Worm (Caenorhabditis elegans) whole organism, L4 larva: ENCODE data around the gene spsb-1.

Experiments used
- F10B5.3 ChIP-seq: sonication (generic microtip); optimal IDR thresholded peaks from 2 replicates; lab custom pipeline; 2016; ENCODE audit warnings: mild to moderate bottlenecking, missing genetic modification characterization, missing compliant biosample characterization
- F37D6.2 ChIP-seq: sonication (generic microtip); optimal IDR thresholded peaks from 2 replicates; lab custom pipeline; 2016; ENCODE audit warnings: mild to moderate bottlenecking, missing genetic modification characterization, missing compliant biosample characterization
- R02D3.7 ChIP-seq: fragments of 150-350 bp; sonication (generic microtip); optimal IDR thresholded peaks from 3 replicates; lab custom pipeline; 2014; ENCODE audit warnings: missing biosample characterization, missing genetic modification characterization
- T20F7.1 ChIP-seq: fragments of 200-800 bp; sonication (Bioruptor generic); optimal IDR thresholded peaks from 2 replicates; lab custom pipeline; 2018; ENCODE audit warnings: mild to moderate bottlenecking, missing genetic modification characterization, missing compliant biosample characterization
- T26A8.4 ChIP-seq: fragments of 200-800 bp; sonication (Bioruptor generic); IDR thresholded peaks from 2 replicates; pipeline ENCODE4 v1.3.6; 2022; ENCODE audit warnings: missing genetic modification characterization, missing compliant biosample characterization
- Y105C5A.15 ChIP-seq: fragments of 200-800 bp; sonication (Bioruptor generic); IDR thresholded peaks from 2 replicates; pipeline ENCODE4 v1.3.6; 2022; ENCODE audit warnings: missing genetic modification characterization, missing compliant biosample characterization
- Y48G9A.11 ChIP-seq: fragments of 200-800 bp; sonication (Bioruptor generic); IDR thresholded peaks from 2 replicates; pipeline ENCODE4 v1.3.6; 2022; ENCODE audit warnings: missing genetic modification reagents, missing genetic modification characterization, missing compliant biosample characterization
- ZK337.2 ChIP-seq: fragments of 200-800 bp; sonication (Bioruptor generic); IDR thresholded peaks from 2 replicates; pipeline ENCODE4 v1.3.6; 2022; ENCODE audit warnings: missing genetic modification reagents, missing genetic modification characterization, missing compliant biosample characterization
- ZK546.5 ChIP-seq, 2 experiments: sonication (generic microtip); optimal IDR thresholded peaks; 2 replicates each; lab custom pipeline; 2017; ENCODE audit warnings: missing biosample characterization in 2 of 2, missing genetic modification characterization in 2 of 2
- aha-1 ChIP-seq: fragments of 150-350 bp; peaks from one replicate; lab custom pipeline; 2014; ENCODE audit warnings: missing biosample characterization, missing genetic modification characterization
- ama-1 ChIP-seq: fragments of 150-350 bp; optimal IDR thresholded peaks from 2 replicates; lab custom pipeline; 2014; ENCODE audit warnings: inconsistent platforms, mixed read lengths
- arid-1 ChIP-seq: fragments of 200-800 bp; sonication (Bioruptor generic); conservative IDR thresholded peaks from 2 replicates; pipeline ENCODE4 v1.3.6; 2022; ENCODE audit warnings: missing genetic modification reagents, missing genetic modification characterization, missing compliant biosample characterization
- ceh-32 ChIP-seq: sonication (generic microtip); optimal IDR thresholded peaks from 2 replicates; lab custom pipeline; 2016; ENCODE audit warnings: mild to moderate bottlenecking, missing genetic modification characterization, missing compliant biosample characterization; ENCODE audit not compliant: poor library complexity
- ces-1 ChIP-seq: fragments of 150-350 bp; sonication (generic microtip); optimal IDR thresholded peaks from 4 replicates; lab custom pipeline; 2014; ENCODE audit warnings: missing biosample characterization, missing genetic modification reagents, missing genetic modification characterization
- daf-12 ChIP-seq: fragments of 150-350 bp; optimal IDR thresholded peaks from 2 replicates; lab custom pipeline; 2014; ENCODE audit warnings: missing biosample characterization, missing genetic modification reagents, missing genetic modification characterization
- daf-16 ChIP-seq, 3 experiments: sonication (generic microtip); optimal IDR thresholded peaks; 2 replicates each; lab custom pipeline; 2016 to 2017; ENCODE audit warnings: missing genetic modification characterization in 3 of 3, missing genetic modification reagents in 3 of 3, mild to moderate bottlenecking in 2 of 3, missing compliant biosample characterization in 2 of 3, missing biosample characterization in 1 of 3, moderate library complexity in 1 of 3
- dmd-8 ChIP-seq: fragments of 200-800 bp; sonication (Bioruptor generic); IDR thresholded peaks from 2 replicates; pipeline ENCODE4 v1.3.6; 2022; ENCODE audit warnings: missing genetic modification characterization, missing compliant biosample characterization
- duxl-1 ChIP-seq: sonication (generic microtip); optimal IDR thresholded peaks from 2 replicates; lab custom pipeline; 2016; ENCODE audit warnings: mild to moderate bottlenecking, missing genetic modification characterization, moderate library complexity, missing compliant biosample characterization; ENCODE audit not compliant: poor library complexity
- egl-27 ChIP-seq: sonication (generic microtip); optimal IDR thresholded peaks from 3 replicates; lab custom pipeline; 2017; ENCODE audit warnings: missing biosample characterization, missing genetic modification reagents, missing genetic modification characterization
- egl-43 ChIP-seq: fragments of 200-800 bp; sonication (Bioruptor generic); IDR thresholded peaks from 2 replicates; pipeline ENCODE4 v1.3.6; 2022; ENCODE audit warnings: missing genetic modification reagents, missing genetic modification characterization, missing compliant biosample characterization
- hlh-11 ChIP-seq: fragments of 200-800 bp; sonication (Bioruptor generic); optimal IDR thresholded peaks from 2 replicates; lab custom pipeline; 2018; ENCODE audit warnings: mild to moderate bottlenecking, missing genetic modification characterization, missing compliant biosample characterization
- hmg-1.1 ChIP-seq: fragments of 200-800 bp; sonication (Bioruptor generic); IDR thresholded peaks from 2 replicates; pipeline ENCODE4 v1.3.6; 2022; ENCODE audit warnings: missing genetic modification reagents, missing genetic modification characterization, missing compliant biosample characterization
- lin-29 ChIP-seq: fragments of 200-800 bp; sonication (Bioruptor generic); IDR thresholded peaks from 2 replicates; pipeline ENCODE4 v1.3.6; 2022; ENCODE audit warnings: missing genetic modification reagents, missing genetic modification characterization, missing compliant biosample characterization
- lin-38 ChIP-seq: fragments of 200-800 bp; sonication (Bioruptor generic); IDR thresholded peaks from 2 replicates; pipeline ENCODE4 v1.3.6; 2022; ENCODE audit warnings: missing genetic modification reagents, missing genetic modification characterization, missing compliant biosample characterization
- lir-3 ChIP-seq: sonication (generic microtip); optimal IDR thresholded peaks from 2 replicates; lab custom pipeline; 2016; ENCODE audit warnings: mild to moderate bottlenecking, missing genetic modification characterization, missing compliant biosample characterization
- madf-5 ChIP-seq, 2 experiments: fragments of 200-800 bp; sonication (Bioruptor generic); IDR thresholded peaks; 2 replicates each; pipeline ENCODE4 v1.3.6; 2022; ENCODE audit warnings: missing compliant biosample characterization in 2 of 2, missing genetic modification characterization in 2 of 2
- mdt-29 ChIP-seq: fragments of 200-800 bp; sonication (Bioruptor generic); IDR thresholded peaks from 2 replicates; pipeline ENCODE4 v1.3.6; 2022; ENCODE audit warnings: missing genetic modification reagents, missing genetic modification characterization, missing compliant biosample characterization
- mxl-3 ChIP-seq: fragments of 200-800 bp; sonication (Bioruptor generic); optimal IDR thresholded peaks from 2 replicates; lab custom pipeline; 2018; ENCODE audit warnings: mild to moderate bottlenecking, missing genetic modification characterization, missing compliant biosample characterization
- nhr-237 ChIP-seq: sonication (generic microtip); optimal IDR thresholded peaks from 2 replicates; lab custom pipeline; 2017; ENCODE audit warnings: missing biosample characterization, missing genetic modification characterization
- nhr-25 ChIP-seq: sonication (generic microtip); optimal IDR thresholded peaks from 2 replicates; lab custom pipeline; 2017; ENCODE audit warnings: missing genetic modification characterization, mild to moderate bottlenecking, missing compliant biosample characterization, antibody characterized with exemption, moderate library complexity, borderline replicate concordance; ENCODE audit not compliant: insufficient read depth
- nhr-42 ChIP-seq: fragments of 200-800 bp; sonication (Bioruptor generic); IDR thresholded peaks from 2 replicates; pipeline ENCODE4 v1.3.6; 2022; ENCODE audit warnings: missing genetic modification characterization, missing compliant biosample characterization
- nhr-6 ChIP-seq: fragments of 150-350 bp; optimal IDR thresholded peaks from 2 replicates; lab custom pipeline; 2014; ENCODE audit warnings: missing biosample characterization, missing genetic modification characterization
- nhr-77 ChIP-seq: fragments of 150-350 bp; optimal IDR thresholded peaks from 2 replicates; lab custom pipeline; 2014; ENCODE audit warnings: missing biosample characterization, missing genetic modification characterization
- php-3 ChIP-seq: fragments of 200-800 bp; sonication (Bioruptor generic); IDR thresholded peaks from 2 replicates; pipeline ENCODE4 v1.3.6; 2022; ENCODE audit warnings: missing genetic modification reagents, missing genetic modification characterization, missing compliant biosample characterization
- saeg-2 ChIP-seq: fragments of 200-800 bp; sonication (Bioruptor generic); IDR thresholded peaks from 2 replicates; pipeline ENCODE4 v1.3.6; 2022; ENCODE audit warnings: missing genetic modification reagents, missing genetic modification characterization, missing compliant biosample characterization
- sdz-12 ChIP-seq: fragments of 200-800 bp; sonication (Bioruptor generic); optimal IDR thresholded peaks from 2 replicates; lab custom pipeline; 2018; ENCODE audit warnings: mild to moderate bottlenecking, missing genetic modification characterization, missing compliant biosample characterization
- set-16 ChIP-seq: fragments of 200-800 bp; sonication (Bioruptor generic); IDR thresholded peaks from 2 replicates; pipeline ENCODE4 v1.3.6; 2022; ENCODE audit warnings: missing genetic modification reagents, missing genetic modification characterization, missing compliant biosample characterization
- skn-1 ChIP-seq: fragments of 150-350 bp; optimal IDR thresholded peaks from 2 replicates; lab custom pipeline; 2014; ENCODE audit warnings: missing biosample characterization, missing genetic modification characterization
- snpc-1.2 ChIP-seq: fragments of 200-800 bp; sonication (Bioruptor generic); IDR thresholded peaks from 2 replicates; pipeline ENCODE4 v1.3.6; 2022; ENCODE audit warnings: missing genetic modification reagents, missing genetic modification characterization, missing compliant biosample characterization
- snpc-4 ChIP-seq: fragments of 150-350 bp; optimal IDR thresholded peaks from 2 replicates; lab custom pipeline; 2014; ENCODE audit warnings: missing biosample characterization, missing genetic modification characterization
- unc-39 ChIP-seq: sonication (generic microtip); optimal IDR thresholded peaks from 2 replicates; lab custom pipeline; 2017; ENCODE audit warnings: missing biosample characterization, missing genetic modification characterization
- unc-62 ChIP-seq, 3 experiments: fragments of 150-350 bp in 1 of 3; sonication (generic microtip); optimal IDR thresholded peaks in 2 of 3; peaks in 1 of 3; 1 replicate in 1 of 3; 2 replicates in 2 of 3; lab custom pipeline; 2014 to 2017; ENCODE audit warnings: missing biosample characterization in 3 of 3, missing genetic modification characterization in 3 of 3, missing genetic modification reagents in 3 of 3, missing genotype in 1 of 3
- zfp-3 ChIP-seq: fragments of 200-800 bp; sonication (Bioruptor generic); conservative IDR thresholded peaks from 2 replicates; pipeline ENCODE4 v1.3.6; 2022; ENCODE audit warnings: missing genetic modification reagents, missing genetic modification characterization, missing compliant biosample characterization
- zip-11 ChIP-seq: fragments of 200-800 bp; sonication (Bioruptor generic); IDR thresholded peaks from 2 replicates; pipeline ENCODE4 v1.3.6; 2022; ENCODE audit warnings: missing genetic modification characterization, missing compliant biosample characterization
- ztf-11 ChIP-seq: fragments of 150-350 bp; optimal IDR thresholded peaks from 2 replicates; lab custom pipeline; 2014; ENCODE audit warnings: missing biosample characterization, missing genetic modification characterization
- ztf-7 ChIP-seq: fragments of 150-350 bp; optimal IDR thresholded peaks from 2 replicates; lab custom pipeline; 2014; ENCODE audit warnings: missing biosample characterization, missing genetic modification characterization

spsb-1 gene

ce11 chrII:15217949-15218348 is 21.4 kb downstream of the spsb-1 start (continued):
- TF ChIP-seq Y48G9A.11: no peak
- TF ChIP-seq skn-1 (tag; lab: Kevin White, UChicago): no peak
- no peak for TF ChIP-seq daf-12 (tag; lab: Kevin White, UChicago)
- 0 out of 2 replicates have a peak, but pooled peaks have one; percentile 36 for TF ChIP-seq arid-1 (GFP tag; lab: Robert Waterston, UW)
- no peak for TF ChIP-seq ces-1 (GFP tag; lab: Kevin White, UChicago)
- 0 out of 2 replicates have a peak, but pooled peaks have one; percentile 27 for TF ChIP-seq ZK337.2 (GFP tag; lab: Robert Waterston, UW)
- TF ChIP-seq set-16: peak; percentile 97
- TF ChIP-seq zfp-3 (GFP tag; lab: Robert Waterston, UW): no peak
- TF ChIP-seq lin-38 (GFP tag; lab: Robert Waterston, UW): no peak
- no peak for TF ChIP-seq php-3
- TF ChIP-seq unc-39: no peak
- TF ChIP-seq, all 104 proteins: peak for 9

- TF ChIP-seq set-16: peak; percentile 70; the same call in 1 of the 2 replicates
- TF ChIP-seq nhr-42 (GFP tag; lab: Robert Waterston, UW): peak; percentile 26; the same call in 1 of the 2 replicates
- no peak for TF ChIP-seq nhr-25 (tag; lab: Kevin White, UChicago)
- peak; percentile 5 for TF ChIP-seq aha-1 (tag; lab: Kevin White, UChicago)
These were observed 22.1 kb downstream of the spsb-1 start for ce11 chrII:15218609-15219008.

- TF ChIP-seq nhr-77 (tag; lab: Kevin White, UChicago) (no peak), egl-27 (no peak), snpc-4 (tag; lab: Kevin White, UChicago) (no peak), dmd-8 (GFP tag; lab: Robert Waterston, UW) (no peak), R02D3.7 (no peak), duxl-1 (tag; lab: Kevin White, UChicago) (no peak), Y105C5A.15 (no peak), ama-1 (peak; percentile 37), saeg-2 (no peak), ZK546.5 (tag; optimal IDR thresholded peaks at IDR 0.05; lab: Kevin White, UChicago) (no peak), egl-43 (GFP tag; lab: Robert Waterston, UW) (no peak), lir-3 (tag; lab: Kevin White, UChicago) (no peak), unc-62 (GFP tag; optimal IDR thresholded peaks at IDR 0.05 in 1 of 2; lab: Kevin White, UChicago) (peak in 1 of 2 experiments; percentile 40), unc-62 (tag; optimal IDR thresholded peaks at IDR 0.05; lab: Kevin White, UChicago) (no peak), T20F7.1 (GFP tag; lab: Kevin White, UChicago) (no peak), arid-1 (GFP tag; lab: Robert Waterston, UW) (no peak), T26A8.4 (GFP tag; lab: Robert Waterston, UW) (no peak), mxl-3 (GFP tag; lab: Kevin White, UChicago) (no peak), snpc-1.2 (GFP tag; lab: Robert Waterston, UW) (no peak), daf-16 (GFP tag; optimal IDR thresholded peaks at IDR 0.05; lab: Kevin White, UChicago) (no peak), daf-16 (tag; optimal IDR thresholded peaks at IDR 0.05; lab: Kevin White, UChicago) (peak; percentile 6), nhr-6 (tag; lab: Kevin White, UChicago) (no peak)
These were observed 22.5 kb downstream of the spsb-1 start for ce11 chrII:15219033-15219432.

DNA sequence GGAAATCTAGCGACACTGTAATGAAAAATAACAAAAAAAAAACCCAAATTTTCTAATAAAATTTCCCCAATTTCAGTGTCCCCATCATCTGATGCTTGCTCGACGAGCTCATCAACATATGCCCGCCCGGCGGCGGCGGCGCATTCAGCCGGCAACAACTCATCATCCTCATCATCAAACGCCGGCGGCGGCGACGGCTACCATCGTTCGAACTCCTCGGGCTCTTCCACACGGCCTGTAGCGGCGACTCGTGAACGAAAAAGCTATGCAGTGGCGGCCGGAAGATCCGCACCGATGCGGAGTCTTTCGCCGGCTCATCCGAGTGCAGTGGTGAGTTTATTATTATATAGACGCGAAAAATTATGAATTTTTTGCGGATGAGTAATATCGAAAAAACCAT is 23.6 kb downstream of the spsb-1 start:
- no peak for TF ChIP-seq daf-12 (tag; lab: Kevin White, UChicago)
- no peak for TF ChIP-seq egl-43 (GFP tag; lab: Robert Waterston, UW)
- no peak for TF ChIP-seq aha-1 (tag; lab: Kevin White, UChicago)
- TF ChIP-seq nhr-237: no peak
- peak; percentile 88 for TF ChIP-seq set-16
- TF ChIP-seq ztf-7: no peak
- TF ChIP-seq zip-11: 0 out of 2 replicates have a peak, but pooled peaks have one; percentile 32
- 0 out of 2 replicates have a peak, but pooled peaks have one; percentile 7 for TF ChIP-seq mdt-29 (GFP tag; lab: Robert Waterston, UW)
- no peak for TF ChIP-seq F10B5.3 (tag; lab: Kevin White, UChicago)
- TF ChIP-seq madf-5 (GFP tag; IDR thresholded peaks at IDR 0.05; lab: Robert Waterston, UW): no peak
- no peak for TF ChIP-seq skn-1 (tag; lab: Kevin White, UChicago)
- no peak for TF ChIP-seq ztf-11
- no peak for TF ChIP-seq snpc-1.2 (GFP tag; lab: Robert Waterston, UW)
- TF ChIP-seq ceh-32: no peak
- TF ChIP-seq lin-29 (GFP tag; lab: Robert Waterston, UW): no peak
- TF ChIP-seq hmg-1.1 (GFP tag; lab: Robert Waterston, UW): no peak
- no peak for TF ChIP-seq hlh-11
- TF ChIP-seq F37D6.2 (tag; lab: Kevin White, UChicago): no peak
- TF ChIP-seq lir-3 (tag; lab: Kevin White, UChicago): no peak
- no peak for TF ChIP-seq sdz-12 (GFP tag; lab: Kevin White, UChicago)
